Worm (Caenorhabditis elegans): ENCODE data around the gene W03G1.5.

The W03G1.5 gene

DNA sequence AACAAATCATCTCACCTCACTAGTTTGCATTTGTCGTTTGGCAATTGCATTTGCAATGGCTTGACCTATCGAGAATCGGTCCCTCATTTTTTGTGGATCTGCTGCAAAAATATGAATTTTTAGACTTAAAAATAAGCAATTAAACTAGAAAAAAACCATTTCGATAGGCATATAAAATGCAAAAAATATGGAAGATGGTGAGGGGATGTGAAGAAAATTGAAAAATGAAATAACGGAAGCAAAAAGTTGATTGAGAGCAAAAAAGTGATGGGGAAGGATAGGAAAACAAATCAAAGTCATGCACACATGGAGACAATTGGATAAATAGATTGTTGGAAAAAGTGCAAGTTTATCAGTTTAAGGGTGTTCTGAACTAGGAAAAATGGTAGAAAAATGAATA is 25.2 kb downstream of the W03G1.5 start, which contains the start of gene npr-37:
Gene npr-37 (minus strand): TSS at position 101 of the 400 bp plus-strand sequence.
- TF ChIP-seq unc-120 (tag; optimal IDR thresholded peaks at IDR 0.05; ENCODE audit: poor library complexity, severe bottlenecking) (no peak), sptf-1 (tag; optimal IDR thresholded peaks at IDR 0.05) (no peak), ceh-43 (GFP tag; optimal IDR thresholded peaks at IDR 0.05) (no peak), lin-32 (GFP tag; optimal IDR thresholded peaks at IDR 0.05) (no peak), ces-1 (GFP tag; optimal IDR thresholded peaks at IDR 0.05) (no peak), lin-13 (tag; optimal IDR thresholded peaks at IDR 0.05) (no peak), nhr-2 (tag; optimal IDR thresholded peaks at IDR 0.05) (no peak), nhr-237 (tag; optimal IDR thresholded peaks at IDR 0.05) (no peak), drap-1 (GFP tag; optimal IDR thresholded peaks at IDR 0.05) (no peak), nhr-28 (tag; optimal IDR thresholded peaks at IDR 0.05) (no peak)

- no peak for TF ChIP-seq ces-1 (GFP tag; optimal IDR thresholded peaks at IDR 0.05)
- no peak for TF ChIP-seq lin-13 (tag; optimal IDR thresholded peaks at IDR 0.05)
- TF ChIP-seq elt-1 (tag; optimal IDR thresholded peaks at IDR 0.05; ENCODE audit: borderline replicate concordance, insufficient read depth): no peak
- no peak for TF ChIP-seq nhr-237 (tag; optimal IDR thresholded peaks at IDR 0.05)
Measured at ce11 chrIV:468307-468706, 38.0 kb downstream of the W03G1.5 start.

DNA sequence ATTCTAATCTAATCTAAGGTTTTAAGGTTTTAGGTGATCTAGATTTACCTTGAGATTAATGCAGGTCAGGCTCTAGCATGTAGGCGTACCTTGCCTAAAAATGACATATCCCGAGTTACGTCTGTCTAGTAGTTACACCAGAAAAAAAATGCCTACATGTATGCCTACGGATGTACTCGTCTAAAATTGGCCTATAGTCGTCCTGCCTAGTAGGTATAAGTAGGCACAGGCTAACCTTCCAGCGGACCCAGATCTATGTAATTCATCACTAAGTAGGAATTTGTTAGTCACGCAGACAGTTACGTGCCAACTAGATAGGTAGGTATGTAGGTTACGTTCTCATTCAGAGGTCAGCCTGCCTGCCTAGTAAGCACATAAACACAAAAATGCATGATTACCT is 39.0 kb downstream of the W03G1.5 start:
- no peak for TF ChIP-seq unc-120 (tag; optimal IDR thresholded peaks at IDR 0.05; ENCODE audit: poor library complexity, severe bottlenecking)

- TF ChIP-seq nhr-12 (tag; optimal IDR thresholded peaks at IDR 0.05) (no peak), lin-32 (GFP tag; optimal IDR thresholded peaks at IDR 0.05) (no peak), mab-5 (tag; optimal IDR thresholded peaks at IDR 0.05) (no peak)
Measured at ce11 chrIV:466569-466968, 39.7 kb downstream of the W03G1.5 start.

- no peak for TF ChIP-seq blmp-1 (tag; optimal IDR thresholded peaks at IDR 0.05)
- TF ChIP-seq ces-1 (GFP tag; optimal IDR thresholded peaks at IDR 0.05): no peak
- no peak for TF ChIP-seq elt-3 (tag; optimal IDR thresholded peaks at IDR 0.05)
- TF ChIP-seq cnd-1 (tag; optimal IDR thresholded peaks at IDR 0.05): no peak
- no peak for TF ChIP-seq lin-13 (tag; optimal IDR thresholded peaks at IDR 0.05)
- no peak for TF ChIP-seq M03D4.4 (tag; optimal IDR thresholded peaks at IDR 0.05)
- TF ChIP-seq bed-3 (GFP tag; optimal IDR thresholded peaks at IDR 0.05): no peak
- TF ChIP-seq nhr-2 (tag; optimal IDR thresholded peaks at IDR 0.05): no peak
- TF ChIP-seq tbx-8 (GFP tag; optimal IDR thresholded peaks at IDR 0.05): no peak
- TF ChIP-seq snpc-4 (tag; optimal IDR thresholded peaks at IDR 0.05): no peak
- TF ChIP-seq nhr-12 (tag; optimal IDR thresholded peaks at IDR 0.05): no peak
- TF ChIP-seq nhr-237 (tag; optimal IDR thresholded peaks at IDR 0.05): no peak
- TF ChIP-seq sem-2 (GFP tag; optimal IDR thresholded peaks at IDR 0.05): no peak
- no peak for TF ChIP-seq unc-62 (GFP tag; optimal IDR thresholded peaks at IDR 0.05)
- TF ChIP-seq hlh-1 (tag; optimal IDR thresholded peaks at IDR 0.05): no peak
- TF ChIP-seq elt-1 (tag; optimal IDR thresholded peaks at IDR 0.05; ENCODE audit: borderline replicate concordance, insufficient read depth): no peak
- no peak for TF ChIP-seq ceh-43 (GFP tag; optimal IDR thresholded peaks at IDR 0.05)
- TF ChIP-seq ceh-39 (tag; optimal IDR thresholded peaks at IDR 0.05): no peak
- TF ChIP-seq ztf-11 (tag; optimal IDR thresholded peaks at IDR 0.05): no peak
Measured at ce11 chrIV:462050-462449, 44.2 kb downstream of the W03G1.5 start.

ce11 chrIV:460614-461079 is 45.6 kb downstream of the W03G1.5 start, which contains the start of gene M04G7.2:
TSS of gene M04G7.2 (minus strand) at chrIV:461029.
- TF ChIP-seq mep-1 (tag; optimal IDR thresholded peaks at IDR 0.05): no peak
- no peak for TF ChIP-seq nhr-28 (tag; optimal IDR thresholded peaks at IDR 0.05)
- no peak for TF ChIP-seq elt-3 (tag; optimal IDR thresholded peaks at IDR 0.05)
- no peak for TF ChIP-seq snpc-4 (tag; optimal IDR thresholded peaks at IDR 0.05)
- no peak for TF ChIP-seq ham-2 (GFP tag; optimal IDR thresholded peaks at IDR 0.05)
- TF ChIP-seq nhr-76 (tag; optimal IDR thresholded peaks at IDR 0.05): no peak
- no peak for TF ChIP-seq cnd-1 (tag; optimal IDR thresholded peaks at IDR 0.05)
- no peak for TF ChIP-seq lin-13 (tag; optimal IDR thresholded peaks at IDR 0.05)
- no peak for TF ChIP-seq elt-1 (tag; optimal IDR thresholded peaks at IDR 0.05; ENCODE audit: borderline replicate concordance, insufficient read depth)
- no peak for TF ChIP-seq unc-62 (GFP tag; optimal IDR thresholded peaks at IDR 0.05)
- no peak for TF ChIP-seq sptf-1 (tag; optimal IDR thresholded peaks at IDR 0.05)
- TF ChIP-seq nhr-237 (tag; optimal IDR thresholded peaks at IDR 0.05): no peak
- TF ChIP-seq tbx-8 (GFP tag; optimal IDR thresholded peaks at IDR 0.05): no peak

Measured in whole organism, mixed stage, embryonic.